Worm (Caenorhabditis elegans) whole organism, late embryonic: ENCODE data around the gene F38E1.6.

ENCODE experiments used
- T23F11.4 ChIP-seq: fragments of 200-800 bp; sonication (Bioruptor generic); optimal IDR thresholded peaks from 2 replicates; lab custom pipeline; 2018; ENCODE audit warnings: mild to moderate bottlenecking, missing genetic modification characterization, missing compliant biosample characterization
- ceh-30 ChIP-seq: fragments of 150-350 bp; optimal IDR thresholded peaks from 2 replicates; lab custom pipeline; 2014; ENCODE audit warnings: missing biosample characterization, missing genetic modification characterization
- ets-4 ChIP-seq: sonication (generic microtip); optimal IDR thresholded peaks from 2 replicates; lab custom pipeline; 2016; ENCODE audit warnings: missing genetic modification characterization, missing compliant biosample characterization
- fkh-6 ChIP-seq: sonication (generic microtip); optimal IDR thresholded peaks from 2 replicates; lab custom pipeline; 2016; ENCODE audit warnings: missing genetic modification characterization, missing compliant biosample characterization
- hlh-30 ChIP-seq: sonication (generic microtip); optimal IDR thresholded peaks from 2 replicates; lab custom pipeline; 2017; ENCODE audit warnings: antibody characterized with exemption, missing genetic modification characterization, missing compliant biosample characterization; ENCODE audit not compliant: insufficient read depth
- hlh-8 ChIP-seq: sonication (generic microtip); optimal IDR thresholded peaks from 2 replicates; lab custom pipeline; 2016; ENCODE audit warnings: missing genotype, missing genetic modification characterization, missing compliant biosample characterization
- nfya-1 ChIP-seq: sonication (generic microtip); optimal IDR thresholded peaks from 2 replicates; lab custom pipeline; 2017; ENCODE audit warnings: missing genetic modification characterization, mild to moderate bottlenecking, missing compliant biosample characterization, antibody characterized with exemption, moderate library complexity
- pqm-1 ChIP-seq: sonication (generic microtip); optimal IDR thresholded peaks from 2 replicates; lab custom pipeline; 2016; ENCODE audit warnings: missing genetic modification characterization, missing compliant biosample characterization
- unc-42 ChIP-seq: sonication (generic microtip); optimal IDR thresholded peaks from 2 replicates; lab custom pipeline; 2016; ENCODE audit warnings: missing genotype, missing genetic modification characterization, missing compliant biosample characterization

DNA sequence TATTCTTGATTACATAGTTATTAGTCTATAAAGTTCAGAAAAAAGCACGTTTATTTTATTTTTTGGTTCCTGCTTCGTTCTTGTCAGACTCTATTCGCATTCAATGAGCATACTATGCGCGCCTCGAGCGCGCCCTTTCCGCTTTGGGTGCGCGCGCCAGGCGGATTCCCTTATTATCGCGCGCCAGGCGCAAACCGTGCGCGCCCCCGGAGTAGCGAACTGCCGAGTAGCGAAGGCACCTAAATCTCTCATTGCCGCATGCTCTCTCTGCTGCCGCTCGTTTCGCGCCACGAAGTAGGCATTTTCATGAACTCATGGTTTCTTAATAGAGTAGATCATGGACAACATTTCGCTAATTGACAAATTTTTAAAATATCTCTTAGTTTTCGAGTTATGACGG, 32.8 kb upstream of the F38E1.6 start:
- TF ChIP-seq hlh-30 (tag; lab: Kevin White, UChicago) (no peak), ets-4 (tag; lab: Kevin White, UChicago) (no peak), hlh-8 (tag; lab: Kevin White, UChicago) (no peak), fkh-6 (tag; lab: Kevin White, UChicago) (no peak), pqm-1 (no peak), ceh-30 (tag; lab: Kevin White, UChicago) (no peak), T23F11.4 (GFP tag; lab: Kevin White, UChicago) (no peak), unc-42 (no peak), nfya-1 (tag; lab: Kevin White, UChicago) (no peak)
